Worm (Caenorhabditis elegans) whole organism, young adult: ENCODE measurements around the gene ptr-8.

Experiments
- B0261.1 ChIP-seq: sonication (generic microtip); optimal IDR thresholded peaks from 2 replicates; lab custom pipeline; 2016; ENCODE audit warnings: mild to moderate bottlenecking, missing genetic modification characterization, moderate library complexity, missing compliant biosample characterization
- F22D6.2 ChIP-seq: sonication (generic microtip); optimal IDR thresholded peaks from 2 replicates; lab custom pipeline; 2016; ENCODE audit warnings: mild to moderate bottlenecking, missing genetic modification characterization, missing compliant biosample characterization
- F23B12.7 ChIP-seq: sonication (generic microtip); optimal IDR thresholded peaks from 2 replicates; lab custom pipeline; 2017; ENCODE audit warnings: missing genetic modification characterization, mild to moderate bottlenecking, missing compliant biosample characterization, antibody characterized with exemption, moderate library complexity; ENCODE audit not compliant: insufficient read depth
- K12H6.12 ChIP-seq: fragments of 200-800 bp; sonication (Bioruptor generic); optimal IDR thresholded peaks from 2 replicates; lab custom pipeline; 2018; ENCODE audit warnings: mild to moderate bottlenecking, missing genetic modification characterization, missing compliant biosample characterization
- Y53F4B.3 ChIP-seq: fragments of 200-800 bp; sonication (Bioruptor generic); IDR thresholded peaks from 2 replicates; pipeline ENCODE4 v1.3.6; 2022; ENCODE audit warnings: missing genetic modification reagents, missing genetic modification characterization, missing compliant biosample characterization
- ets-4 ChIP-seq: fragments of 200-800 bp; sonication (Bioruptor generic); optimal IDR thresholded peaks from 2 replicates; lab custom pipeline; 2018; ENCODE audit warnings: mild to moderate bottlenecking, missing genetic modification characterization, missing compliant biosample characterization
- mes-4 ChIP-seq: sonication (generic microtip); optimal IDR thresholded peaks from 2 replicates; lab custom pipeline; 2016; ENCODE audit warnings: missing genotype, missing genetic modification characterization, missing compliant biosample characterization
- pha-4 ChIP-seq: fragments of 150-350 bp; sonication (generic microtip); optimal IDR thresholded peaks from 2 replicates; lab custom pipeline; 2014; ENCODE audit warnings: missing biosample characterization, missing genetic modification reagents, missing genetic modification characterization
- repo-1 ChIP-seq: sonication (generic microtip); optimal IDR thresholded peaks from 2 replicates; lab custom pipeline; 2017; ENCODE audit warnings: mild to moderate bottlenecking, missing genetic modification characterization, missing compliant biosample characterization
- snpc-1.3 ChIP-seq: sonication (generic microtip); optimal IDR thresholded peaks from 2 replicates; lab custom pipeline; 2017; ENCODE audit warnings: missing genetic modification characterization, mild to moderate bottlenecking, missing compliant biosample characterization, antibody characterized with exemption, moderate library complexity, missing genotype, missing genetic modification reagents; ENCODE audit not compliant: insufficient read depth
- snpc-4 ChIP-seq, 5 experiments: fragments of 150-350 bp in 1 of 5; sonication (generic microtip) in 4 of 5; optimal IDR thresholded peaks; 2 replicates each; lab custom pipeline; 2014 to 2018; ENCODE audit warnings: missing genetic modification characterization in 5 of 5, missing biosample characterization in 3 of 5, antibody characterized with exemption in 2 of 5, mild to moderate bottlenecking in 2 of 5, missing compliant biosample characterization in 2 of 5, missing genotype in 2 of 5, moderate library complexity in 2 of 5, missing genetic modification reagents in 1 of 5
- unc-130 ChIP-seq: sonication (generic microtip); optimal IDR thresholded peaks from 2 replicates; lab custom pipeline; 2016; ENCODE audit warnings: missing genetic modification reagents, missing genetic modification characterization, missing compliant biosample characterization
- zim-3 ChIP-seq: sonication (generic microtip); optimal IDR thresholded peaks from 2 replicates; lab custom pipeline; 2017; ENCODE audit warnings: mild to moderate bottlenecking, missing genetic modification characterization, moderate library complexity, missing compliant biosample characterization
- ztf-28 ChIP-seq: fragments of 200-800 bp; sonication (Bioruptor generic); IDR thresholded peaks from 2 replicates; pipeline ENCODE4 v1.3.6; 2022; ENCODE audit warnings: missing genetic modification reagents, missing genetic modification characterization, missing compliant biosample characterization

- TF ChIP-seq ztf-28 (GFP tag; lab: Robert Waterston, UW) (no peak), pha-4 (no peak), F22D6.2 (no peak), repo-1 (tag; lab: Kevin White, UChicago) (no peak), unc-130 (no peak), B0261.1 (tag; lab: Kevin White, UChicago) (no peak), snpc-4 (GFP tag; optimal IDR thresholded peaks at IDR 0.05; lab: Kevin White, UChicago) (no peak), snpc-4 (tag; optimal IDR thresholded peaks at IDR 0.05; lab: Kevin White, UChicago) (no peak), Y53F4B.3 (GFP tag; lab: Robert Waterston, UW) (no peak), mes-4 (no peak), snpc-1.3 (no peak), zim-3 (tag; lab: Kevin White, UChicago) (no peak), K12H6.12 (no peak), ets-4 (no peak), F23B12.7 (no peak)
Observed at ce11 chrII:10910219-10910618, 21.1 kb downstream of the ptr-8 start, which contains the start of gene sra-11.
